Fruit fly (Drosophila melanogaster): ENCODE results near the gene CG34461.

dm6 chr3L:8334338-8334737, 8.7 kb downstream of the CG34461 start:
- TF ChIP-seq D1 (tag; optimal IDR thresholded peaks at IDR 0.05) (no peak), CG14655 (GFP tag; optimal IDR thresholded peaks at IDR 0.05) (no peak), CG4496 (GFP tag; IDR thresholded peaks at IDR 0.05) (no peak)

Measured in whole organism, pupa.